Fruit fly (Drosophila melanogaster) Kc167 (cell line): ENCODE data around the gene mRpS11.

Experiments used
- Myc ChIP-seq: fragments of >200 bp; optimal IDR thresholded peaks from 2 replicates; lab custom pipeline; 2017; ENCODE audit warnings: missing external identifiers
- Sin3A ChIP-seq: fragments of >200 bp; optimal IDR thresholded peaks from 2 replicates; lab custom pipeline; 2018; ENCODE audit warnings: missing external identifiers
- h ChIP-seq: fragments of >200 bp; optimal IDR thresholded peaks from 3 replicates; lab custom pipeline; 2018; ENCODE audit warnings: missing external identifiers
- insv ChIP-seq: fragments of >200 bp; optimal IDR thresholded peaks from 3 replicates; lab custom pipeline; 2018; ENCODE audit warnings: missing external identifiers
- psq ChIP-seq: fragments of >200 bp; optimal IDR thresholded peaks from 2 replicates; lab custom pipeline; 2017; ENCODE audit warnings: missing external identifiers
- ttk ChIP-seq: sonication (Bioruptor generic); optimal IDR thresholded peaks from 2 replicates; lab custom pipeline; 2017; ENCODE audit warnings: missing external identifiers

The mRpS11 gene

DNA sequence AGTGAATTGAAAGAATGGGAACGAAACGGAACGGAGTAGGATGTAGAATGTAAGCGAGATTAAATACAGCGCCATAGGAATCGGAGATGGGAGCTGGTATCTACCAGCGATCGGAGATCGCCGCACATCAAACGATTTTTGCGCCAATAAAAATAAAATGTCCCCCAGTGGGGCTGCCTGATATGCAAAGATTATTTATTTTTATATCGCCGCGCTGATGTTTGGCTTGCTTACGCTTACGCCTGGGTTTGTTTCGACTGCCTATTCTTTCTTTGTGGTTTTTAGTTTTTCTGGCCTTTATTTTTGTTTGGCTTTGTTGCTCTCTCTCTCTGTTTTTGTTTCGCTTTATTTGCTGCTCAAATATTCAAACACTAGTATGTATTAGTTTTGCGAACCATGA, 8.8 kb upstream of the mRpS11 start:
- TF ChIP-seq insv (lab: Kevin White, UChicago) (no peak), Sin3A (lab: Kevin White, UChicago) (no peak), h (lab: Kevin White, UChicago) (no peak), ttk (lab: Kevin White, UChicago) (no peak), psq (lab: Kevin White, UChicago) (no peak), Myc (no peak)

DNA sequence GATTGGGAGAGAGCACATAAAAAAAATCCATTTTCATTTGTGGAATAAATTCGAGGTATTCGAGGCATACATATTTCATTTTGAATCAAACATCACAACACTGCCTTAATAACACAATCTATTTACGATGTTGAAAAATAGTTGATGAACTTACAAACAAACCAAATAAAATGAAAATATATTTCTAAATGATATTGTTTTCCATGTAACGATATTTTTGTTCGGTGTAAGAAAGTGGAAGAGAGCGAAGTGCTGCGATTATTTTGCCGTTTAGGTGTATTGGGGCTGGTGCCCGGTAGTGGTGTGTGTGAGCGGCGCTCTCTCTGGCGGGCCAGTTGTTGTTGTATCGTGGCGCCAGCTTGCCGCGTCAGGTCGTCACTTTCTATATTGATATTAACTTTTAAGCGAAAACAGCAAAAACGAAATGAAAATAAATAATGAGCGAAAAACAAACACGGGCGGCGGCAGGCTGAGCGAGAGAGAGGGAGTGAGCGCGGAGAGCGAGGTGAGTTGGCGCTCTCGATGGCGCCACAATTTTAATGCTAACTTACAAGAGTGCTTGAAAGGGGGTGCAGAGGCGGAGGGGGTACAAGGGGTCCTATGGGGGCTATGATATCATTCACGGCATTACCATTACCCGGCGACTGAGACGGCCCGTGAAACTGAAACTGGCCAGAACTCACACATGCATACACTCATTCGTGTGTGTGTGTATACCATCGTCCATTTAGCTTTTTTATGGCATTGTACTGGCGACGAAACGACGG, 7.3 kb upstream of the mRpS11 start:
- TF ChIP-seq h (lab: Kevin White, UChicago) (no peak), ttk (lab: Kevin White, UChicago) (no peak), psq (lab: Kevin White, UChicago) (no peak), Sin3A (lab: Kevin White, UChicago) (no peak), insv (lab: Kevin White, UChicago) (no peak), Myc (no peak)

DNA sequence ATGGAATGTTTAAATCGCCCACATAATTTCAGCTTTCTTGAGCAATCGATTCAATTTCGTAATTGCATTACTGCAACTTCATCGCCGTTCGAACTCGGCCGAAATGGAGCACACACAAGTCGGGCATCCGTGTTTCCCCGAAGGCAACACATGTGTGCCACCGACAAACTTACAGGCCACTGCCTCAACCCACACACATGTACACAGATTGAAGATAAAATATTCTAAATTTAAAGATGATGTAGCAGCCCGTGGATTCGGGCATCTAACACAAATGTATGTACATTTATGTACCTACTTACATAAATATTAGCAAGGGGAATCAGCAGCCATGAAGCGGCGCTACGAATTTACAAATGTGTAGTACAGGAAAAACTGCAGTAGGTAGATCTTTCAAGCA, 6.5 kb upstream of the mRpS11 start:
- no peak for TF ChIP-seq psq (lab: Kevin White, UChicago)
- TF ChIP-seq insv (lab: Kevin White, UChicago), result no peak

DNA sequence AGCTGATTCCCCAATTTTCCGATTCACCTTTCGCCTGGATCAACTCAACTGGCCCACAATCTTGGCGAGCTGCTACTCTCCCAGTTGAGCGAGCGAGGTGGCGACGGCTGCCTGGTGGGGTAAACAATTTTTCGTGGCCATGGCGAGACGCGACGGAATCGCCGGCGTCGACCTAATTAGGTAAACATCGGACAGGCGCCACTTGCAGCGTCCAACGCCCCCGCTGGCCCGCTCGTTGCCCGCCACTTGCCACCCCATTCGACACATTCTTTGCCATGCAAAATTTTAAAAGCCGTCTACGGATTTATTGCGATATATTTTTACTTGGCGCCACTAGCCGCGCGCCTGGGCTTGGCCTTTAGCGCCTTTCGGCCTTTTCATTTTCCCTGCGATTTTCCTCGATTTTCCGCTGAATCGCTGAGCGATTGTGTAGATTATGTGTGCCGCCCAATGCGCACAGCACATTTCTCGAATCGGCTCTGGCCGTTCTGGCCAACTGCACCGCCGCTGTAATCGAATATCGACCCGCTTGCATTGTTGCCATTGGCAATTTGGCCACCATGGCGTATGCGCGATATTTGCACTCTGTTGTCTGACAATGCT, 5.6 kb upstream of the mRpS11 start:
- no peak for TF ChIP-seq insv (lab: Kevin White, UChicago)
- no peak for TF ChIP-seq psq (lab: Kevin White, UChicago)
- TF ChIP-seq ttk (lab: Kevin White, UChicago), result no peak
- TF ChIP-seq h (lab: Kevin White, UChicago), result no peak
- no peak for TF ChIP-seq Sin3A (lab: Kevin White, UChicago)
- TF ChIP-seq Myc, result no peak

DNA sequence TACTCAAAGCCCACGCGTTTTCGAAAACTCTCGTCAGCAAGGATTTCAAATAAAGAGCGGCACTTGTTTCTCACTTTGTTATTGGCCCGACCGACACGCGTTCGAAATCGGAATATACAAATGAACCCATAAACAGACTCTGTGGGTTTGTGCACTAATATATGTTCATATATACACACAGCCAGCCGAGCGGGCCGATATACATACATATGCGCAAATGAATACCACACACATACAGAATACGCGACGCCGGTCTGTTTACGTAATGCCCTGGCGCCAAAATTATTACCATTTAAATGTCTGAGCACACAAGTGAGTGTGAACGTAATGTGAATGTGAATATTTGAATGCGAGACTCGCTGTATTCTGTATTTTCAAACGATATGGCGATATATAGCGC, 4.8 kb upstream of the mRpS11 start:
- no peak for TF ChIP-seq psq (lab: Kevin White, UChicago)
- no peak for TF ChIP-seq ttk (lab: Kevin White, UChicago)
- TF ChIP-seq Sin3A (lab: Kevin White, UChicago), result no peak
- TF ChIP-seq h (lab: Kevin White, UChicago), result no peak
- TF ChIP-seq insv (lab: Kevin White, UChicago), result no peak
- no peak for TF ChIP-seq Myc

DNA sequence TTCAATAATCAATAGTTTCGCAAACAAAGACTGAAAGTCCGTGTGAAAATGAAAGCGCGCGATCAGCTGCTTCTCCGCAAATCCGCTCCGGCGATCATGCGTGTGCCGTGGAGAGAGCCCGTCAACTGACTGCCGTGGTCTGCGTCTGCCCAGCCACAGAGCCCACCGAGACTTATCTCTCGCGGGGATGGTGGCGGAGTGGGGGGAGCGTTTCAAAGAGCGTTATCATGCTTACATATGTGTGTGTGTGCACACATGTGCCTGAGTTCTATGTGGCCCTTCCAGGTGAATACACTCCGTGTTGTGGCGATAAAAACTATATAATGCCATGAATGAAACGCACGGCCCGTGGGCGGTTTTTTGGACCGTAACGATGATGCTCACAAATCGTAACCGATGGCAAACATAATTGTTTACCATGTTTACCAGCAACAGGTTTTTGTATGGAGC, 5.5 kb downstream of the mRpS11 start:
- TF ChIP-seq Myc (no peak), Sin3A (lab: Kevin White, UChicago) (no peak), insv (lab: Kevin White, UChicago) (peak; percentile 41), h (lab: Kevin White, UChicago) (peak; percentile 44), psq (lab: Kevin White, UChicago) (no peak), ttk (lab: Kevin White, UChicago) (no peak)

DNA sequence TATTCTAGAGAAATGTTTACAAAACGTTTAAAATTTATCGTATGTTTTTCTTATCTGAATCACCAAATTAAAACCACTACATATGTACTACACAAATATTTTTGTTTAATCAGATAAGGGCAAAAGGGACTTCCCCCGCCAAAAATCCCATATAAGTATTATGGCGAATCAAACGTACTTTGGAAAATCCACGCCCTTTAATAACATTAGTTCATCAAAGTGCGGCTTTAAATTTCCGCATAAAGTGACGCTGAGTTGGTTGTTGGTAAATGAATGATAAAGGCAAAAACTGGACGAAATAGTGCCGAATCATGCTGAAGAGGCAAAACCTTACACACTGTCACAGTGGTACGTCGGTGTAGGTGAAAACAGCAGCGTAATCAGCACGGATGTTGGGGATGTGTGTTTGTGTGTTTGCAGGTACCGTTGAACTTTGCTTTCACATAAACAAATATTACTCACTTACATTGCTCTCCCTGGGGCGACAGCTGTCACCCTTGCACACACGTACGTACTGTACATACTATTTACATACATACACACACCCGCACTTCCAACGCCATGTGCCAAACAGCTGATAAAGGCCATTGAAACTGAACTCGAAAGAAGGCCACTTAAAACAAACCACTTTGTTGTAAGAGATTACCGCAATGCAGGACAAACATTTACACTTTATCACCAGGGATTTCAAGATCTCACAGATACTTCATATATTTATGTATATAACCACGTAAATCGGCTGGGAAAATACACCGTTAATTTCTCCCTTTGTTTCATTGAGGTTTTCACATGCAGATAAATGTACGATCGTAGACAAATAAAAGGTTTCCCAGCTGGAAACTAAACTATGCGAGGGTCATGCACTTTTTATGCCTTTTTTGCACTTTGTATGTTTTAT, 6.7 kb downstream of the mRpS11 start:
- TF ChIP-seq Myc (no peak), Sin3A (lab: Kevin White, UChicago) (no peak), insv (lab: Kevin White, UChicago) (no peak), ttk (lab: Kevin White, UChicago) (no peak), psq (lab: Kevin White, UChicago) (no peak), h (lab: Kevin White, UChicago) (no peak)

DNA sequence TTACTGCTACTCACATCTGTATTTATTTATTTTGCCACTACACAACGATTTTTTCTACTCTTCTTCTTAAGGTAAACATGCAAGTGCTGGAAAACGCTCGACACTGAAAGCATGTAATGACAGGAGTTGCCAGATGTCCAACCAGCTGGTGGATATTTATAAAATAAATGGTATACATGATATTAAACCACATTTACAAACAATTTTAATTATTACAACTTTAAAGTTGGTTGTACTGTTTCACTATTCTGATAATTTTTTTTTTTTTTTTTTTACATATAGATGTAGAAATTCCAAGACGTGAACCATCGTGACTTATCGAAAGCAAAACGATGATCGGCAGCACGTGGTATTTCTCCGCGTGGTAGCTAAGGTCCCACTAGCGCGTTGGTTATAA, 7.3 kb downstream of the mRpS11 start, which contains the start of the genes Keap1 and kuk:
Gene Keap1, minus strand, starts transcription at position 87 of the 397 bp plus-strand sequence.
Gene kuk, plus strand, starts transcription at position 386 of the 397 bp plus-strand sequence.
- no peak for TF ChIP-seq h (lab: Kevin White, UChicago)
- TF ChIP-seq Myc, result no peak
- no peak for TF ChIP-seq psq (lab: Kevin White, UChicago)
- no peak for TF ChIP-seq insv (lab: Kevin White, UChicago)
- no peak for TF ChIP-seq Sin3A (lab: Kevin White, UChicago)
- TF ChIP-seq ttk (lab: Kevin White, UChicago), result no peak

DNA sequence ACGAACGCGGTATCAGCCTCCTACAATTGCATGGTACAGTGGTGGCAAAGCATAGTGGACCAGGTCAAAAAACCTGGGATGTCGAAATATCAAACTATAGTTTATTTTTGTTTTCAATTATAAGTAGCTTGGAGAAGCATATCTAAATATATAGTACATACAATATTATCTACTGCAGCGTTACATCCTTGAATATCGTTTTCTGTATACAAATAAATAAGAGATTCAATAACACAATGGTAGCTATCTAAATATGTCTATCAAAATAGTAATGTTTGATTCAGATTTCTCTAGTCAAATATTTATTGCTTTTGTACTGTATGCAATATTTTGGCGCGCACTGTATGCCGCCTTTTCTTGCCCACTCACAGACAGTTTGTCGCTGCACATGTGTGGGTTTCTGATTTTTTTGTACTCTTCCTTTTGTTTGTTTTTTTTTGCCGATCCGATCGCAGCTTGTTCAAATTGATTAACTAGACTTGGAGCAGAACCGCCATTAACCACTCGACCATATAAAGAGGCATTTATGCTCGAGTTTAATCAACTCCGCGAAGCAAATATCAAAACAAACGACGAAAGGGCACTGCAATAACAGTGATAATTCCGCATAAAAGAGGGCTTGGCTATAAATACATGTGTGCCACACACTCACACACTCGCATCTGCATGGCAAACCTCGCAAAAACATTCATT, 8.3 kb downstream of the mRpS11 start:
- TF ChIP-seq Sin3A (lab: Kevin White, UChicago) (no peak), h (lab: Kevin White, UChicago) (peak; percentile 21)

DNA sequence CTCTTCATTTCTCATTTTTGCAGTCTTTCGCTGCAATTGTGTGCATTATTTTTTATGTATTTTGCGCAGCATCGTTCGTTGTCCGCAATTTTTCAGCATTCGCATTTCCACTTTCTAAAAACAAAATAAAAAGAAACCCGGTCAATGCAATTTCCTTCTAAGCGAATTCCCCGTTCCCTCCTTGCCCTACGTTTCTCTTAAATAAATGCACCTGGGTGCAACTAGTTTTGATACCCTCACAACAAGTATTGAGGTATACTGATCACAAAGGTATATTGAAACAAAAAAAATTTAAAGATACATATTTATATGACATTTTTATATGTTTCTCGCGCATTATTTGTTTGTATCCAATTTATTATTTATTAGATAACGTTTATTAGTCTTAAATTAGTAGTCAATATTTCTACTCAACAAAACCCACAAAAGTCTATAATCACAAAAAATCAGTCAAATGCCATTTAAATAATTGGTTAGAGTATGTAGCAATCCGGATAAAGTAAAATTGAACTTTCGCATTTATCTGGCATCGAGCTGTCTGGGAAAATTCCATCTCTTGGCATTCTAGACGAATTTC, 8.9 kb downstream of the mRpS11 start:
- TF ChIP-seq psq (lab: Kevin White, UChicago) (no peak), Myc (no peak), insv (lab: Kevin White, UChicago) (no peak), ttk (lab: Kevin White, UChicago) (no peak), Sin3A (lab: Kevin White, UChicago) (no peak), h (lab: Kevin White, UChicago) (no peak)
